Worm (Caenorhabditis elegans) whole organism, L1 larva: ENCODE data around the gene T08D10.5.

Experiments used
- C04F5.9 ChIP-seq: sonication (generic microtip); optimal IDR thresholded peaks from 2 replicates; lab custom pipeline; 2016; ENCODE audit warnings: missing genetic modification characterization, missing compliant biosample characterization
- C16A3.4 ChIP-seq: fragments of 150-350 bp; optimal IDR thresholded peaks from 2 replicates; lab custom pipeline; 2014; ENCODE audit warnings: missing biosample characterization, missing genetic modification characterization
- C34B4.2 ChIP-seq: sonication (generic microtip); optimal IDR thresholded peaks from 2 replicates; lab custom pipeline; 2017; ENCODE audit warnings: mild to moderate bottlenecking, missing genetic modification characterization, missing compliant biosample characterization
- F16B12.6 ChIP-seq: fragments of 150-350 bp; optimal IDR thresholded peaks from 2 replicates; lab custom pipeline; 2014; ENCODE audit warnings: missing biosample characterization, missing genetic modification characterization
- Y116A8C.19 ChIP-seq: sonication (generic microtip); optimal IDR thresholded peaks from 2 replicates; lab custom pipeline; 2016; ENCODE audit warnings: missing compliant biosample characterization, missing genetic modification characterization, borderline replicate concordance
- aha-1 ChIP-seq: fragments of 150-350 bp; optimal IDR thresholded peaks from 2 replicates; lab custom pipeline; 2014; ENCODE audit warnings: missing biosample characterization, missing genetic modification characterization
- aly-2 ChIP-seq: fragments of 150-350 bp; optimal IDR thresholded peaks from 2 replicates; lab custom pipeline; 2014; ENCODE audit warnings: missing biosample characterization, missing genetic modification characterization
- ceh-63 ChIP-seq: fragments of 200-800 bp; sonication (Bioruptor generic); optimal IDR thresholded peaks from 2 replicates; lab custom pipeline; 2018; ENCODE audit warnings: mild to moderate bottlenecking, missing genetic modification characterization, missing compliant biosample characterization
- ceh-82 ChIP-seq, 3 experiments: fragments of 150-350 bp in 1 of 3; sonication (generic microtip) in 2 of 3; optimal IDR thresholded peaks; 2 replicates each; lab custom pipeline; 2014 to 2017; ENCODE audit warnings: missing biosample characterization in 3 of 3, missing genetic modification characterization in 3 of 3
- ceh-90 ChIP-seq: sonication (generic microtip); optimal IDR thresholded peaks from 2 replicates; lab custom pipeline; 2016; ENCODE audit warnings: missing genetic modification characterization, missing compliant biosample characterization
- ces-1 ChIP-seq: fragments of 150-350 bp; optimal IDR thresholded peaks from 2 replicates; lab custom pipeline; 2014; ENCODE audit warnings: missing biosample characterization, missing genetic modification reagents, missing genetic modification characterization
- dpl-1 ChIP-seq, 3 experiments: fragments of 150-350 bp in 2 of 3; sonication (generic microtip) in 1 of 3; optimal IDR thresholded peaks; 2 replicates each; lab custom pipeline; 2014 to 2017; ENCODE audit warnings: missing biosample characterization in 3 of 3, missing genetic modification characterization in 3 of 3, missing genetic modification reagents in 3 of 3
- dsc-1 ChIP-seq: sonication (generic microtip); optimal IDR thresholded peaks from 2 replicates; lab custom pipeline; 2016; ENCODE audit warnings: mild to moderate bottlenecking, missing genetic modification characterization, missing compliant biosample characterization
- efl-1 ChIP-seq, 4 experiments: fragments of 150-350 bp; optimal IDR thresholded peaks in 3 of 4; peaks in 1 of 4; 1 replicate in 1 of 4; 2 replicates in 3 of 4; lab custom pipeline; 2014; ENCODE audit warnings: missing biosample characterization in 2 of 4, missing genetic modification characterization in 2 of 4, missing genetic modification reagents in 2 of 4
- efl-3 ChIP-seq: fragments of 200-800 bp; sonication (Bioruptor generic); optimal IDR thresholded peaks from 2 replicates; lab custom pipeline; 2018; ENCODE audit warnings: mild to moderate bottlenecking, missing genetic modification characterization, missing compliant biosample characterization
- egl-13 ChIP-seq: sonication (generic microtip); optimal IDR thresholded peaks from 2 replicates; lab custom pipeline; 2016; ENCODE audit warnings: missing genotype, missing genetic modification reagents, missing genetic modification characterization, missing compliant biosample characterization
- elt-2 ChIP-seq: sonication (generic microtip); optimal IDR thresholded peaks from 2 replicates; lab custom pipeline; 2016; ENCODE audit warnings: missing genetic modification characterization, mild to moderate bottlenecking, inconsistent platforms, missing compliant biosample characterization, missing genetic modification reagents
- ets-5 ChIP-seq: fragments of 200-800 bp; sonication (Bioruptor generic); IDR thresholded peaks from 2 replicates; pipeline ENCODE4 v1.3.6; 2022; ENCODE audit warnings: missing genetic modification characterization, missing compliant biosample characterization
- fkh-10 ChIP-seq: sonication (generic microtip); optimal IDR thresholded peaks from 2 replicates; lab custom pipeline; 2017; ENCODE audit warnings: missing biosample characterization, missing genetic modification reagents, missing genetic modification characterization
- fkh-8 ChIP-seq: sonication (generic microtip); optimal IDR thresholded peaks from 2 replicates; lab custom pipeline; 2016; ENCODE audit warnings: mild to moderate bottlenecking, missing genetic modification characterization, missing compliant biosample characterization
- hlh-4 ChIP-seq: sonication (generic microtip); optimal IDR thresholded peaks from 2 replicates; lab custom pipeline; 2016; ENCODE audit warnings: mild to moderate bottlenecking, missing genetic modification characterization, missing compliant biosample characterization
- hpl-2 ChIP-seq: fragments of 150-350 bp; optimal IDR thresholded peaks from 2 replicates; lab custom pipeline; 2014; ENCODE audit warnings: missing biosample characterization, missing genetic modification reagents, missing genetic modification characterization
- jun-1 ChIP-seq: fragments of 150-350 bp; optimal IDR thresholded peaks from 2 replicates; lab custom pipeline; 2014; ENCODE audit warnings: missing biosample characterization, missing genetic modification reagents, missing genetic modification characterization
- lin-14 ChIP-seq: fragments of 200-800 bp; sonication (Bioruptor generic); optimal IDR thresholded peaks from 2 replicates; lab custom pipeline; 2018; ENCODE audit warnings: mild to moderate bottlenecking, missing genetic modification characterization, moderate library complexity, missing compliant biosample characterization
- lin-35 ChIP-seq, 2 experiments: fragments of 150-350 bp; optimal IDR thresholded peaks; 2 replicates each; lab custom pipeline; 2014; ENCODE audit warnings: missing biosample characterization in 2 of 2, missing genetic modification characterization in 2 of 2, missing genetic modification reagents in 2 of 2
- lin-39 ChIP-seq: fragments of 150-350 bp; optimal IDR thresholded peaks from 2 replicates; lab custom pipeline; 2014; ENCODE audit warnings: missing biosample characterization, missing genetic modification reagents, missing genetic modification characterization
- lsy-2 ChIP-seq, 2 experiments: fragments of 150-350 bp; optimal IDR thresholded peaks; 2 replicates each; lab custom pipeline; 2014; ENCODE audit warnings: missing biosample characterization in 2 of 2, missing genetic modification characterization in 2 of 2
- mab-9 ChIP-seq: fragments of 200-800 bp; sonication (Bioruptor generic); IDR thresholded peaks from 2 replicates; pipeline ENCODE4 v1.3.6; 2022; ENCODE audit warnings: missing genetic modification reagents, missing genetic modification characterization, missing compliant biosample characterization
- mdl-1 ChIP-seq, 2 experiments: fragments of 150-350 bp; optimal IDR thresholded peaks; 2 replicates each; lab custom pipeline; 2014 to 2017; ENCODE audit warnings: missing biosample characterization in 2 of 2, missing genetic modification characterization in 2 of 2, inconsistent platforms in 1 of 2
- mef-2 ChIP-seq: fragments of 150-350 bp; optimal IDR thresholded peaks from 2 replicates; lab custom pipeline; 2014; ENCODE audit warnings: missing biosample characterization, missing genetic modification characterization
- nhr-11 ChIP-seq: fragments of 150-350 bp; optimal IDR thresholded peaks from 2 replicates; lab custom pipeline; 2014; ENCODE audit warnings: missing biosample characterization, missing genetic modification characterization
- nhr-12 ChIP-seq: sonication (generic microtip); optimal IDR thresholded peaks from 2 replicates; lab custom pipeline; 2017; ENCODE audit warnings: missing biosample characterization, missing genetic modification characterization
- nhr-237 ChIP-seq: fragments of 150-350 bp; optimal IDR thresholded peaks from 2 replicates; lab custom pipeline; 2014; ENCODE audit warnings: missing biosample characterization, missing genetic modification characterization
- nhr-47 ChIP-seq: sonication (generic microtip); optimal IDR thresholded peaks from 2 replicates; lab custom pipeline; 2016; ENCODE audit warnings: mild to moderate bottlenecking, missing genetic modification characterization, moderate library complexity, missing compliant biosample characterization
- nhr-71 ChIP-seq: sonication (generic microtip); optimal IDR thresholded peaks from 2 replicates; lab custom pipeline; 2016; ENCODE audit warnings: mild to moderate bottlenecking, missing genetic modification characterization, moderate library complexity, missing compliant biosample characterization
- nhr-76 ChIP-seq: sonication (generic microtip); optimal IDR thresholded peaks from 2 replicates; lab custom pipeline; 2017; ENCODE audit warnings: missing biosample characterization, missing genetic modification characterization
- nhr-77 ChIP-seq: fragments of 150-350 bp; optimal IDR thresholded peaks from 2 replicates; lab custom pipeline; 2014; ENCODE audit warnings: missing biosample characterization, missing genetic modification characterization
- nhr-84 ChIP-seq: sonication (generic microtip); optimal IDR thresholded peaks from 2 replicates; lab custom pipeline; 2017; ENCODE audit warnings: missing biosample characterization, missing genetic modification characterization
- nhr-90 ChIP-seq: sonication (generic microtip); optimal IDR thresholded peaks from 2 replicates; lab custom pipeline; 2016; ENCODE audit warnings: mild to moderate bottlenecking, missing genetic modification characterization, missing compliant biosample characterization; ENCODE audit not compliant: poor library complexity
- pax-3 ChIP-seq: fragments of 200-800 bp; sonication (Bioruptor generic); optimal IDR thresholded peaks from 2 replicates; lab custom pipeline; 2018; ENCODE audit warnings: mild to moderate bottlenecking, missing genetic modification characterization, moderate library complexity, missing compliant biosample characterization
- snpc-4 ChIP-seq: fragments of 150-350 bp; optimal IDR thresholded peaks from 2 replicates; lab custom pipeline; 2014; ENCODE audit warnings: missing biosample characterization, missing genetic modification characterization
- sox-4 ChIP-seq: sonication (generic microtip); optimal IDR thresholded peaks from 2 replicates; lab custom pipeline; 2016; ENCODE audit warnings: missing genetic modification characterization, missing compliant biosample characterization
- sup-37 ChIP-seq: fragments of 200-800 bp; sonication (Bioruptor generic); optimal IDR thresholded peaks from 2 replicates; lab custom pipeline; 2018; ENCODE audit warnings: mild to moderate bottlenecking, missing genetic modification characterization, missing compliant biosample characterization
- swsn-7 ChIP-seq: sonication (generic microtip); optimal IDR thresholded peaks from 2 replicates; lab custom pipeline; 2016; ENCODE audit warnings: missing genetic modification characterization, missing compliant biosample characterization
- unc-130 ChIP-seq: fragments of 150-350 bp; optimal IDR thresholded peaks from 2 replicates; lab custom pipeline; 2017; ENCODE audit warnings: missing biosample characterization, missing genetic modification characterization, inconsistent platforms
- unc-62 ChIP-seq: fragments of 150-350 bp; optimal IDR thresholded peaks from 2 replicates; lab custom pipeline; 2014; ENCODE audit warnings: missing biosample characterization, missing genetic modification reagents, missing genetic modification characterization
- unc-98 ChIP-seq: fragments of 200-800 bp; sonication (Bioruptor generic); IDR thresholded peaks from 2 replicates; pipeline ENCODE4 v1.3.6; 2022; ENCODE audit warnings: missing genetic modification characterization, missing compliant biosample characterization
- vab-15 ChIP-seq: sonication (generic microtip); optimal IDR thresholded peaks from 2 replicates; lab custom pipeline; 2017; ENCODE audit warnings: missing genotype, mild to moderate bottlenecking, missing genetic modification characterization, missing compliant biosample characterization
- xbp-1 ChIP-seq: sonication (generic microtip); optimal IDR thresholded peaks from 2 replicates; lab custom pipeline; 2016; ENCODE audit warnings: missing genetic modification characterization, missing compliant biosample characterization
- zag-1 ChIP-seq: fragments of 150-350 bp; optimal IDR thresholded peaks from 2 replicates; lab custom pipeline; 2014; ENCODE audit warnings: missing biosample characterization, missing genetic modification characterization
- zip-4 ChIP-seq: fragments of 200-800 bp; sonication (Bioruptor generic); optimal IDR thresholded peaks from 2 replicates; lab custom pipeline; 2018; ENCODE audit warnings: mild to moderate bottlenecking, missing genetic modification characterization, moderate library complexity, missing compliant biosample characterization
- ztf-11 ChIP-seq, 2 experiments: sonication (generic microtip); optimal IDR thresholded peaks; 2 replicates each; lab custom pipeline; 2016 to 2017; ENCODE audit warnings: missing genetic modification characterization in 2 of 2, missing biosample characterization in 1 of 2, missing compliant biosample characterization in 1 of 2
- ztf-4 ChIP-seq: fragments of 150-350 bp; optimal IDR thresholded peaks from 2 replicates; lab custom pipeline; 2014; ENCODE audit warnings: missing biosample characterization, missing genetic modification characterization

The T08D10.5 gene

ce11 chrX:11924158-11924557 lies 33.2 kb upstream of the T08D10.5 start, which contains the start of gene F55G7.1 (continued):
- TF ChIP-seq ceh-90 (tag; lab: Kevin White, UChicago): no peak
- TF ChIP-seq mab-9: no peak
- TF ChIP-seq ztf-4 (tag; lab: Kevin White, UChicago): peak; percentile 31
- peak; percentile 51 for TF ChIP-seq lin-14 (GFP tag; lab: Kevin White, UChicago)
- peak; percentile 77 for TF ChIP-seq nhr-47
- no peak for TF ChIP-seq hlh-4
- peak; percentile 34 to 37 for TF ChIP-seq efl-1 (optimal IDR thresholded peaks at IDR 0.05; lab: Kevin White, UChicago)
- TF ChIP-seq efl-1 (GFP tag; optimal IDR thresholded peaks at IDR 0.05 in 1 of 2; lab: Kevin White, UChicago): peak in 1 of 2 experiments; percentile 72
- TF ChIP-seq ceh-82 (tag; optimal IDR thresholded peaks at IDR 0.05; lab: Kevin White, UChicago): peak in 2 of 3 experiments; percentile 17 to 54
- peak; percentile 49 for TF ChIP-seq nhr-71 (tag; lab: Kevin White, UChicago)
- no peak for TF ChIP-seq ztf-11 (tag; optimal IDR thresholded peaks at IDR 0.05; lab: Kevin White, UChicago)
- TF ChIP-seq swsn-7 (tag; lab: Kevin White, UChicago): peak; percentile 32
- TF ChIP-seq lin-39: peak; percentile 5
- TF ChIP-seq dpl-1 (GFP tag; optimal IDR thresholded peaks at IDR 0.05; lab: Kevin White, UChicago): no peak
- TF ChIP-seq nhr-12 (tag; lab: Kevin White, UChicago): no peak
- no peak for TF ChIP-seq nhr-11 (tag; lab: Kevin White, UChicago)
- peak; percentile 13 for TF ChIP-seq hpl-2 (GFP tag; lab: Kevin White, UChicago)
- no peak for TF ChIP-seq unc-130 (tag; lab: Kevin White, UChicago)
- no peak for TF ChIP-seq unc-98 (GFP tag; lab: Robert Waterston, UW)
- no peak for TF ChIP-seq snpc-4 (tag; lab: Kevin White, UChicago)
- no peak for TF ChIP-seq sox-4 (tag; lab: Kevin White, UChicago)
- TF ChIP-seq lsy-2 (tag; optimal IDR thresholded peaks at IDR 0.05; lab: Kevin White, UChicago): no peak
- TF ChIP-seq nhr-237 (tag; lab: Kevin White, UChicago): no peak
- TF ChIP-seq F16B12.6 (tag; lab: Kevin White, UChicago): no peak
- no peak for TF ChIP-seq ceh-63
- peak in 1 of 2 experiments; percentile 67 for TF ChIP-seq lin-35 (GFP tag; optimal IDR thresholded peaks at IDR 0.05; lab: Kevin White, UChicago)
- TF ChIP-seq C16A3.4 (tag; lab: Kevin White, UChicago): peak; percentile 52
- no peak for TF ChIP-seq C34B4.2 (tag; lab: Kevin White, UChicago)
- TF ChIP-seq fkh-10: no peak
- peak; percentile 44 for TF ChIP-seq xbp-1
- peak; percentile 78 for TF ChIP-seq jun-1 (tag; lab: Kevin White, UChicago)
- no peak for TF ChIP-seq ets-5 (GFP tag; lab: Robert Waterston, UW)
- TF ChIP-seq nhr-84: no peak
- TF ChIP-seq zag-1 (tag; lab: Kevin White, UChicago): no peak
- TF ChIP-seq nhr-77: peak; percentile 3
- no peak for TF ChIP-seq sup-37
- TF ChIP-seq nhr-90 (tag; lab: Kevin White, UChicago): peak; percentile 72
- TF ChIP-seq unc-62 (GFP tag; lab: Kevin White, UChicago): no peak
- no peak for TF ChIP-seq Y116A8C.19
- TF ChIP-seq zip-4 (GFP tag; lab: Kevin White, UChicago): peak; percentile 41
- TF ChIP-seq elt-2 (tag; lab: Kevin White, UChicago): no peak
- no peak for TF ChIP-seq ces-1 (GFP tag; lab: Kevin White, UChicago)
- TF ChIP-seq vab-15 (tag; lab: Kevin White, UChicago): no peak
- TF ChIP-seq C04F5.9 (tag; lab: Kevin White, UChicago): no peak
- no peak for TF ChIP-seq efl-3
- no peak for TF ChIP-seq mef-2
- TF ChIP-seq mdl-1 (tag; optimal IDR thresholded peaks at IDR 0.05; lab: Kevin White, UChicago): no peak
- TF ChIP-seq fkh-8 (tag; lab: Kevin White, UChicago): no peak
- no peak for TF ChIP-seq pax-3 (tag; lab: Kevin White, UChicago)
- TF ChIP-seq dsc-1 (tag; lab: Kevin White, UChicago): peak; percentile 71
- no peak for TF ChIP-seq egl-13
- TF ChIP-seq aly-2 (tag; lab: Kevin White, UChicago): no peak
- no peak for TF ChIP-seq nhr-76 (tag; lab: Kevin White, UChicago)
- no peak for TF ChIP-seq aha-1 (tag; lab: Kevin White, UChicago)
